Worm (Caenorhabditis elegans) whole organism, L2 larva: ENCODE results near the gene Y62F5A.10.

Source experiments
- aly-2 ChIP-seq: fragments of 150-350 bp; optimal IDR thresholded peaks from 2 replicates; lab custom pipeline; 2014; ENCODE audit warnings: missing biosample characterization, missing genetic modification characterization
- blmp-1 ChIP-seq: sonication (generic microtip); optimal IDR thresholded peaks from 2 replicates; lab custom pipeline; 2017; ENCODE audit warnings: missing genetic modification characterization, mild to moderate bottlenecking, missing compliant biosample characterization, antibody characterized with exemption, moderate library complexity; ENCODE audit not compliant: insufficient read depth
- nhr-25 ChIP-seq: fragments of 150-350 bp; sonication (generic microtip); optimal IDR thresholded peaks from 3 replicates; lab custom pipeline; 2014; ENCODE audit warnings: missing biosample characterization, missing genetic modification characterization
- unc-62 ChIP-seq: fragments of 150-350 bp; optimal IDR thresholded peaks from 2 replicates; lab custom pipeline; 2014; ENCODE audit warnings: missing biosample characterization, missing genetic modification reagents, missing genetic modification characterization

ce11 chrII:11512921-11513320 is 8.5 kb upstream of the Y62F5A.10 start:
- TF ChIP-seq blmp-1 (tag; lab: Kevin White, UChicago), result no peak
- no peak for TF ChIP-seq unc-62
- TF ChIP-seq aly-2 (tag; lab: Kevin White, UChicago), result no peak
- TF ChIP-seq nhr-25, result no peak
